Fruit fly (Drosophila melanogaster) whole organism, embryonic: ENCODE data around the gene fz.

ENCODE experiments used
- Awh ChIP-seq: fragments of 200-800 bp; sonication (Bioruptor generic); IDR thresholded peaks from 2 replicates; pipeline ENCODE4, ENCODE4 v1.3.6; 2022; ENCODE audit warnings: missing biosample characterization, missing genetic modification characterization
- CG10959 ChIP-seq: fragments of 200-800 bp; sonication (Bioruptor generic); IDR thresholded peaks from 2 replicates; pipeline ENCODE4 v1.3.6; 2022; ENCODE audit warnings: missing biosample characterization, missing genetic modification characterization
- CG11093 ChIP-seq: fragments of 200-800 bp; sonication (Bioruptor generic); IDR thresholded peaks from 3 replicates; pipeline ENCODE4 v1.3.6; 2022; ENCODE audit warnings: missing biosample characterization, missing genetic modification characterization
- CG11247 ChIP-seq: fragments of 200-800 bp; sonication (Bioruptor generic); IDR thresholded peaks from 2 replicates; pipeline ENCODE4 v1.3.6; 2022; ENCODE audit warnings: missing biosample characterization, missing genetic modification characterization
- CG11398 ChIP-seq: fragments of 200-800 bp; sonication (Bioruptor generic); optimal IDR thresholded peaks from 2 replicates; lab custom pipeline; 2016; ENCODE audit warnings: missing biosample characterization, missing genetic modification characterization
- CG13424 ChIP-seq: fragments of 200-800 bp; sonication (Bioruptor generic); optimal IDR thresholded peaks from 2 replicates; lab custom pipeline; 2019; ENCODE audit warnings: missing biosample characterization, mild to moderate bottlenecking, missing genetic modification characterization, moderate library complexity
- CG13624 ChIP-seq: fragments of 200-800 bp; sonication (Bioruptor generic); optimal IDR thresholded peaks from 2 replicates; lab custom pipeline; 2016; ENCODE audit warnings: missing biosample characterization, missing genetic modification characterization
- CG15011 ChIP-seq: fragments of 200-800 bp; sonication (Bioruptor generic); optimal IDR thresholded peaks from 3 replicates; lab custom pipeline; 2018; ENCODE audit warnings: missing biosample characterization, mild to moderate bottlenecking, missing genetic modification characterization
- CG17361 ChIP-seq: fragments of 200-800 bp; sonication (Bioruptor generic); IDR thresholded peaks from 3 replicates; pipeline ENCODE4 v1.3.6; 2022; ENCODE audit warnings: missing biosample characterization, missing genetic modification characterization
- CG17568 ChIP-seq: fragments of 200-800 bp; sonication (Bioruptor generic); optimal IDR thresholded peaks from 2 replicates; lab custom pipeline; 2018; ENCODE audit warnings: missing biosample characterization, mild to moderate bottlenecking, missing genetic modification characterization, moderate library complexity
- CG1792 ChIP-seq: fragments of 200-800 bp; sonication (Bioruptor generic); optimal IDR thresholded peaks from 2 replicates; lab custom pipeline; 2016; ENCODE audit warnings: missing biosample characterization, missing genetic modification characterization
- CG32772 ChIP-seq: fragments of 200-800 bp; sonication (Bioruptor generic); IDR thresholded peaks from 2 replicates; pipeline ENCODE4 v1.3.6; 2022; ENCODE audit warnings: missing biosample characterization, missing genetic modification characterization
- CG3726 ChIP-seq: fragments of 200-800 bp; sonication (Bioruptor generic); IDR thresholded peaks from 3 replicates; pipeline ENCODE4, ENCODE4 v1.3.6; 2022; ENCODE audit warnings: missing biosample characterization, missing genetic modification characterization
- CG4707 ChIP-seq: fragments of 200-800 bp; sonication (Bioruptor generic); optimal IDR thresholded peaks from 2 replicates; lab custom pipeline; 2018; ENCODE audit warnings: missing biosample characterization, mild to moderate bottlenecking, missing genetic modification characterization, moderate library complexity
- CG7372 ChIP-seq: fragments of 200-800 bp; sonication (Bioruptor generic); IDR thresholded peaks from 2 replicates; pipeline ENCODE4 v1.3.6; 2022; ENCODE audit warnings: missing biosample characterization, missing genetic modification characterization
- CG7786 ChIP-seq: fragments of 200-800 bp; sonication (Bioruptor generic); optimal IDR thresholded peaks from 2 replicates; lab custom pipeline; 2016; ENCODE audit warnings: missing biosample characterization, missing genetic modification characterization
- CG8089 ChIP-seq: fragments of 200-800 bp; sonication (Bioruptor generic); optimal IDR thresholded peaks from 3 replicates; lab custom pipeline; 2016; ENCODE audit warnings: missing biosample characterization, missing genetic modification characterization
- CG8944 ChIP-seq: fragments of 200-800 bp; sonication (Bioruptor generic); optimal IDR thresholded peaks from 3 replicates; lab custom pipeline; 2016; ENCODE audit warnings: missing biosample characterization, missing genetic modification characterization
- CG9932 ChIP-seq: fragments of 200-800 bp; sonication (Bioruptor generic); IDR thresholded peaks from 2 replicates; pipeline ENCODE4 v1.3.6; 2022; ENCODE audit warnings: missing biosample characterization, missing genetic modification characterization
- Dek ChIP-seq: fragments of 200-800 bp; sonication (Bioruptor generic); optimal IDR thresholded peaks from 3 replicates; lab custom pipeline; 2019; ENCODE audit warnings: missing biosample characterization, mild to moderate bottlenecking, missing genetic modification characterization, moderate library complexity
- Dip2 ChIP-seq: fragments of 200-800 bp; sonication (Bioruptor generic); IDR thresholded peaks from 2 replicates; pipeline ENCODE4 v1.3.6; 2022; ENCODE audit warnings: missing biosample characterization, missing genetic modification characterization
- H15 ChIP-seq: fragments of 200-800 bp; sonication (Bioruptor generic); IDR thresholded peaks from 3 replicates; pipeline ENCODE4 v1.3.6; 2022; ENCODE audit warnings: missing biosample characterization, missing genetic modification characterization
- HLH54F ChIP-seq: fragments of 200-800 bp; sonication (Bioruptor generic); optimal IDR thresholded peaks from 3 replicates; lab custom pipeline; 2016; ENCODE audit warnings: missing biosample characterization, missing genetic modification characterization
- Med ChIP-seq: fragments of 200-800 bp; sonication (Bioruptor generic); peaks from one replicate; lab custom pipeline; 2016; ENCODE audit warnings: missing biosample characterization, missing genetic modification characterization, mild to moderate bottlenecking, inconsistent platforms, moderate library complexity
- Nf-YC ChIP-seq: fragments of 200-800 bp; optimal IDR thresholded peaks from 3 replicates; lab custom pipeline; 2019; ENCODE audit warnings: missing biosample characterization, mild to moderate bottlenecking, missing genetic modification characterization, moderate library complexity
- Optix ChIP-seq: fragments of 200-800 bp; sonication (Bioruptor generic); IDR thresholded peaks from 3 replicates; pipeline ENCODE4 v1.3.6; 2022; ENCODE audit warnings: missing biosample characterization, missing genetic modification characterization
- Six4 ChIP-seq: fragments of 200-800 bp; sonication (Bioruptor generic); optimal IDR thresholded peaks from 2 replicates; lab custom pipeline; 2016; ENCODE audit warnings: missing biosample characterization, missing genetic modification characterization
- Sry-δ ChIP-seq: fragments of 200-800 bp; sonication (Bioruptor generic); optimal IDR thresholded peaks from 2 replicates; lab custom pipeline; 2016; ENCODE audit warnings: missing biosample characterization, missing genetic modification characterization
- ab ChIP-seq: fragments of 200-800 bp; sonication (Bioruptor generic); optimal IDR thresholded peaks from 2 replicates; lab custom pipeline; 2016; ENCODE audit warnings: missing biosample characterization, missing genetic modification characterization
- ap ChIP-seq: fragments of 200-800 bp; sonication (Bioruptor generic); IDR thresholded peaks from 2 replicates; pipeline ENCODE4 v1.3.6; 2022; ENCODE audit warnings: missing biosample characterization, missing genetic modification characterization
- ase ChIP-seq: fragments of 200-800 bp; sonication (Bioruptor generic); IDR thresholded peaks from 3 replicates; pipeline ENCODE4 v1.3.6; 2022; ENCODE audit warnings: missing biosample characterization, missing genetic modification characterization
- cato ChIP-seq: fragments of 200-800 bp; sonication (Bioruptor generic); optimal IDR thresholded peaks from 2 replicates; lab custom pipeline; 2016; ENCODE audit warnings: missing biosample characterization, missing genetic modification characterization, borderline replicate concordance
- crp ChIP-seq, 2 experiments: fragments of 200-800 bp; sonication (Bioruptor generic); optimal IDR thresholded peaks; 2 replicates in 1 of 2; 3 replicates in 1 of 2; lab custom pipeline; 2017; ENCODE audit warnings: missing biosample characterization in 2 of 2, missing genetic modification characterization in 2 of 2, mild to moderate bottlenecking in 1 of 2, moderate library complexity in 1 of 2
- dati ChIP-seq: fragments of 200-800 bp; sonication (Bioruptor generic); IDR thresholded peaks from 2 replicates; pipeline ENCODE4 v1.3.6; 2022; ENCODE audit warnings: missing biosample characterization, missing genetic modification characterization
- ftz-f1 ChIP-seq: fragments of 200-800 bp; sonication (Bioruptor generic); optimal IDR thresholded peaks from 2 replicates; lab custom pipeline; 2016; ENCODE audit warnings: missing biosample characterization, missing genetic modification characterization
- gcm2 ChIP-seq: fragments of 200-800 bp; sonication (Bioruptor generic); optimal IDR thresholded peaks from 2 replicates; lab custom pipeline; 2016; ENCODE audit warnings: missing biosample characterization, missing genetic modification characterization
- grau ChIP-seq: fragments of 200-800 bp; optimal IDR thresholded peaks from 3 replicates; lab custom pipeline; 2019; ENCODE audit warnings: missing biosample characterization, mild to moderate bottlenecking, missing genetic modification characterization, moderate library complexity
- grn ChIP-seq: fragments of 200-800 bp; sonication (Bioruptor generic); optimal IDR thresholded peaks from 3 replicates; lab custom pipeline; 2017; ENCODE audit warnings: missing biosample characterization, missing genetic modification characterization
- inv ChIP-seq: fragments of 200-800 bp; sonication (Bioruptor generic); IDR thresholded peaks from 2 replicates; pipeline ENCODE4 v1.3.6; 2022; ENCODE audit warnings: missing biosample characterization, missing genetic modification characterization; ENCODE audit not compliant: partially characterized antibody
- jing ChIP-seq: fragments of 200-800 bp; sonication (Bioruptor generic); optimal IDR thresholded peaks from 2 replicates; lab custom pipeline; 2018; ENCODE audit warnings: missing biosample characterization, mild to moderate bottlenecking, missing genetic modification characterization
- jumu ChIP-seq: fragments of 200-800 bp; sonication (Bioruptor generic); optimal IDR thresholded peaks from 3 replicates; lab custom pipeline; 2016; ENCODE audit warnings: missing biosample characterization, missing genetic modification characterization
- klu ChIP-seq: fragments of 200-800 bp; sonication (Bioruptor generic); IDR thresholded peaks from 2 replicates; pipeline ENCODE4 v1.3.6; 2022; ENCODE audit warnings: missing biosample characterization, missing genetic modification characterization
- onecut ChIP-seq: fragments of 200-800 bp; sonication (Bioruptor generic); IDR thresholded peaks from 2 replicates; pipeline ENCODE4 v1.3.6; 2022; ENCODE audit warnings: missing biosample characterization, missing genetic modification characterization
- pan ChIP-seq, 4 experiments: fragments of >200 bp in 3 of 4; fragments of 200-800 bp in 1 of 4; sonication (Bioruptor generic) in 1 of 4; optimal IDR thresholded peaks in 3 of 4; IDR thresholded peaks in 1 of 4; 2 replicates each; pipeline versions ENCODE4 v1.3.6 to Lab custom; 2017 to 2022; ENCODE audit warnings: missing biosample characterization in 2 of 4, missing genetic modification characterization in 2 of 4, mixed read lengths in 1 of 4
- pfk ChIP-seq: fragments of 200-800 bp; sonication (Bioruptor generic); optimal IDR thresholded peaks from 2 replicates; lab custom pipeline; 2018; ENCODE audit warnings: missing biosample characterization, mild to moderate bottlenecking, missing genetic modification characterization, moderate library complexity
- sens-2 ChIP-seq: fragments of 200-800 bp; sonication (Bioruptor generic); IDR thresholded peaks from 2 replicates; pipeline ENCODE4 v1.3.6; 2022; ENCODE audit warnings: missing biosample characterization, missing genetic modification characterization
- slp2 ChIP-seq: fragments of 200-800 bp; sonication (Bioruptor generic); optimal IDR thresholded peaks from 2 replicates; lab custom pipeline; 2016; ENCODE audit warnings: missing biosample characterization, missing genetic modification characterization
- ssp ChIP-seq: fragments of 200-800 bp; sonication (Bioruptor generic); IDR thresholded peaks from 2 replicates; pipeline ENCODE4 v1.3.6; 2022; ENCODE audit warnings: missing biosample characterization, missing genetic modification characterization
- vvl ChIP-seq: fragments of 200-800 bp; sonication (Bioruptor generic); IDR thresholded peaks from 2 replicates; pipeline ENCODE4 v1.3.6; 2022; ENCODE audit warnings: missing biosample characterization, missing genetic modification characterization
- wdn ChIP-seq: fragments of 200-800 bp; sonication (Bioruptor generic); IDR thresholded peaks from 2 replicates; pipeline ENCODE4 v1.3.6; 2022; ENCODE audit warnings: missing biosample characterization, missing genetic modification characterization
- zfh1 ChIP-seq: fragments of 200-800 bp; sonication (Bioruptor generic); IDR thresholded peaks from 3 replicates; pipeline ENCODE4 v1.3.6; 2022; ENCODE audit warnings: missing biosample characterization, missing genetic modification characterization
- zfh2 ChIP-seq: fragments of 200-800 bp; sonication (Bioruptor generic); optimal IDR thresholded peaks from 2 replicates; lab custom pipeline; 2016; ENCODE audit warnings: missing biosample characterization, missing genetic modification characterization

fz gene

DNA sequence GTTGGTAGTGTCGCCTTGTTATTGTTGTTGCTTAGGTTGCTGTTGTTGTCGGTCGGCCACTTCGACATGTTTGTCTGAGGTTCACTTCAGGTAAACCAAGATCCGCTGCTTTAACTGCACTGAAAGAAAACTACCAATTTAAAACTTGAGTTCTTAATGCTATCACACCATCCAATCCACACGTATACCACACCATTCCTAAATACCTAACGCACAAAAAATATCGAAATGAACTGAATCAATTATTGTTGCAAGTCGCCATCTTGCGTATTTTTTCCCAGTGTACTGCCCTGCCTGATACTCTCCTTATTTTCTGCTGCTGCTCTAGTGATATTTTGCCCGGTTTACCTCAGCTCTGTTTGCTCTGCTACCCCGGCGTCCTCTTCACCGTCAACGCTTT is 64.7 kb downstream of the fz start (continued):
- TF ChIP-seq Awh (GFP tag; lab: Robert Waterston, UW) (no peak), Sry-δ (GFP tag; lab: Kevin White, UChicago) (peak; percentile 35), slp2 (GFP tag; lab: Kevin White, UChicago) (peak; percentile 59), CG11398 (peak; percentile 57), CG3726 (0 out of 3 replicates have a peak, but pooled peaks have one; percentile 62), pan (optimal IDR thresholded peaks at IDR 0.05; lab: Kevin White, UChicago) (no peak), pan (GFP tag; optimal IDR thresholded peaks at IDR 0.05 in 1 of 2, IDR thresholded peaks at IDR 0.05 in 1 of 2) (peak in 1 of 2 experiments; percentile 71), CG15011 (GFP tag; lab: Kevin White, UChicago) (peak; percentile 1), Optix (GFP tag; lab: Robert Waterston, UW) (peak; percentile 69), jing (GFP tag; lab: Kevin White, UChicago) (peak; percentile 24), CG13424 (tag; lab: Kevin White, UChicago) (peak; percentile 49), CG11093 (GFP tag; lab: Robert Waterston, UW) (peak; percentile 65; the same call in 2 of the 3 replicates), CG9932 (GFP tag; lab: Robert Waterston, UW) (peak; percentile 49), grau (tag; lab: Kevin White, UChicago) (peak; percentile 59), CG10959 (peak; percentile 60), inv (GFP tag; lab: Robert Waterston, UW) (no peak), cato (GFP tag; lab: Kevin White, UChicago) (no peak), crp (GFP tag; optimal IDR thresholded peaks at IDR 0.05; lab: Kevin White, UChicago) (no peak), ssp (GFP tag; lab: Robert Waterston, UW) (0 out of 2 replicates have a peak, but pooled peaks have one; percentile 26), jumu (GFP tag; lab: Kevin White, UChicago) (peak; percentile 77), wdn (no peak), Nf-YC (tag; lab: Kevin White, UChicago) (no peak), CG1792 (GFP tag; lab: Kevin White, UChicago) (peak; percentile 40), ase (peak; percentile 36; the same call in 1 of the 3 replicates), zfh2 (GFP tag; lab: Kevin White, UChicago) (peak; percentile 51), Dip2 (GFP tag; lab: Robert Waterston, UW) (no peak), CG4707 (no peak), CG7786 (GFP tag; lab: Kevin White, UChicago) (peak; percentile 65), pfk (GFP tag; lab: Kevin White, UChicago) (no peak), HLH54F (GFP tag; lab: Kevin White, UChicago) (peak; percentile 49), CG13624 (GFP tag; lab: Kevin White, UChicago) (peak; percentile 42), Dek (no peak), ftz-f1 (GFP tag; lab: Kevin White, UChicago) (no peak), dati (GFP tag; lab: Robert Waterston, UW) (no peak), zfh1 (GFP tag; lab: Robert Waterston, UW) (peak; percentile 78), CG8944 (GFP tag; lab: Kevin White, UChicago) (peak; percentile 63), CG11247 (GFP tag; lab: Robert Waterston, UW) (no peak), grn (GFP tag; lab: Kevin White, UChicago) (no peak), CG8089 (GFP tag; lab: Kevin White, UChicago) (peak; percentile 49), CG17361 (GFP tag; lab: Robert Waterston, UW) (peak; percentile 38; the same call in 1 of the 3 replicates), CG17568 (GFP tag; lab: Kevin White, UChicago) (no peak), ab (no peak), H15 (GFP tag; lab: Robert Waterston, UW) (no peak), CG7372 (GFP tag; lab: Robert Waterston, UW) (no peak), vvl (peak; percentile 75), gcm2 (GFP tag; lab: Kevin White, UChicago) (peak; percentile 10), sens-2 (peak; percentile 73), CG32772 (peak; percentile 61), Six4 (GFP tag; lab: Kevin White, UChicago) (peak; percentile 56), onecut (GFP tag; lab: Robert Waterston, UW) (peak; percentile 26; the same call in 1 of the 2 replicates), Med (GFP tag; lab: Kevin White, UChicago) (peak; percentile 91), klu (GFP tag; lab: Robert Waterston, UW) (0 out of 2 replicates have a peak, but pooled peaks have one; percentile 31), ap (GFP tag; lab: Robert Waterston, UW) (peak; percentile 57)
